Worm (Caenorhabditis elegans) whole organism, mixed stage, embryonic: ENCODE data around the gene rig-1.

Experiments
- blmp-1 ChIP-seq: fragments of 150-350 bp; optimal IDR thresholded peaks from 2 replicates; lab custom pipeline; 2014; ENCODE audit warnings: missing biosample characterization, missing genetic modification characterization
- lin-13 ChIP-seq: fragments of 150-350 bp; optimal IDR thresholded peaks from 2 replicates; lab custom pipeline; 2014; ENCODE audit warnings: missing biosample characterization, missing genetic modification characterization
- snpc-4 ChIP-seq: fragments of 150-350 bp; optimal IDR thresholded peaks from 2 replicates; lab custom pipeline; 2014; ENCODE audit warnings: missing biosample characterization, missing genetic modification characterization

ce11 chrX:8613053-8613452 lies 47.4 kb upstream of the rig-1 start, which contains the start of gene K01A12.2:
- TF ChIP-seq snpc-4 (tag; lab: Kevin White, UChicago), result no peak
- no peak for TF ChIP-seq blmp-1 (tag; lab: Kevin White, UChicago)
- no peak for TF ChIP-seq lin-13 (tag; lab: Kevin White, UChicago)
